Fruit fly (Drosophila melanogaster) S2 (cell line): ENCODE results near the gene CenG1A.

Source experiments
- CG8478 ChIP-seq: fragments of >200 bp; optimal IDR thresholded peaks from 2 replicates; lab custom pipeline; 2018
- CTCF ChIP-seq, 2 experiments: fragments of >200 bp; optimal IDR thresholded peaks; 2 replicates each; lab custom pipeline; 2018

DNA sequence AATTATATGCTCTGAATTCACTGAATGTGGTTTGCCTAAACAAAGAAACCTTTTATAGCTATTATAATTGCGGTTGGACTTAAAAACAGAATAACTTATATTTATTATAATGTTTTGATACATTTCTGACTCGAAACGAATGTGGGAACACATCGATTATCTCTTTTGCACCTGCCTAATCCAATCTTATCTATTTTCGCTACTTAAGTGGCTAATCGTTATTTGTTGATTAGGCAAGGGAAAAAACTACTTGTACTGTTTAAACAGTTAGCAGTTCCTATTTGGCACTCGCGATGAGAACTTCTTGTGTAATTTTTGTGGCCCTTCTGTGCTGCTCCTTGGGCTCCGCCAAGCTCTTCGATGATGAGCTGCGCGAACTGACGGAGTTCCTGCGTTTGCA is 13.8 kb downstream of the CenG1A start, which contains the start of gene CG7968:
- TF ChIP-seq CG8478 (lab: Kevin White, UChicago) (no peak), CTCF (optimal IDR thresholded peaks at IDR 0.05; lab: Kevin White, UChicago) (no peak)
